Worm (Caenorhabditis elegans) whole organism, midembryonic: Measurements from ENCODE around the gene T19B10.12.

Source experiments
- T22C8.4 ChIP-seq: fragments of 200-800 bp; sonication (Bioruptor generic); IDR thresholded peaks from 2 replicates; pipeline ENCODE4 v1.3.6; 2022; ENCODE audit warnings: missing genetic modification characterization, missing compliant biosample characterization
- cog-1 ChIP-seq: sonication (generic microtip); optimal IDR thresholded peaks from 2 replicates; lab custom pipeline; 2016; ENCODE audit warnings: missing genetic modification characterization, missing compliant biosample characterization
- flt-1 ChIP-seq: fragments of 200-800 bp; sonication (Bioruptor generic); IDR thresholded peaks from 2 replicates; pipeline ENCODE4 v1.3.6; 2022; ENCODE audit warnings: missing genetic modification characterization, missing compliant biosample characterization
- med-1 ChIP-seq: sonication (generic microtip); optimal IDR thresholded peaks from 2 replicates; lab custom pipeline; 2017; ENCODE audit warnings: missing genetic modification characterization, mild to moderate bottlenecking, missing compliant biosample characterization, antibody characterized with exemption, missing genetic modification reagents; ENCODE audit not compliant: insufficient read depth
- tab-1 ChIP-seq: fragments of 200-800 bp; sonication (Bioruptor generic); IDR thresholded peaks from 2 replicates; pipeline ENCODE4 v1.3.6; 2022; ENCODE audit warnings: missing genetic modification characterization, missing compliant biosample characterization
- ztf-23 ChIP-seq: fragments of 200-800 bp; sonication (Bioruptor generic); IDR thresholded peaks from 2 replicates; pipeline ENCODE4 v1.3.6; 2022; ENCODE audit warnings: missing genetic modification reagents, missing genetic modification characterization, missing compliant biosample characterization
- ztf-29 ChIP-seq: fragments of 200-800 bp; sonication (Bioruptor generic); IDR thresholded peaks from 2 replicates; pipeline ENCODE4 v1.3.6; 2022; ENCODE audit warnings: missing genetic modification reagents, missing genetic modification characterization, missing compliant biosample characterization

- TF ChIP-seq flt-1 (GFP tag; lab: Robert Waterston, UW): no peak
- TF ChIP-seq tab-1: no peak
- TF ChIP-seq ztf-23 (GFP tag; lab: Robert Waterston, UW): no peak
- no peak for TF ChIP-seq med-1 (GFP tag; lab: Kevin White, UChicago)
- TF ChIP-seq T22C8.4 (GFP tag; lab: Robert Waterston, UW): no peak
- no peak for TF ChIP-seq cog-1
- no peak for TF ChIP-seq ztf-29 (GFP tag; lab: Robert Waterston, UW)
These were observed 27.1 kb upstream of the T19B10.12 start for ce11 chrV:11223698-11224097.
